Worm (Caenorhabditis elegans) whole organism, late embryonic: Measurements from ENCODE around the gene Y37E11AM.3.

ENCODE experiments used
- C08G9.2 ChIP-seq: sonication (generic microtip); optimal IDR thresholded peaks from 2 replicates; lab custom pipeline; 2016; ENCODE audit warnings: mild to moderate bottlenecking, missing genetic modification characterization, moderate library complexity, missing compliant biosample characterization
- C38D4.7 ChIP-seq: fragments of 200-800 bp; sonication (Bioruptor generic); optimal IDR thresholded peaks from 2 replicates; lab custom pipeline; 2018; ENCODE audit warnings: mild to moderate bottlenecking, missing genetic modification characterization, moderate library complexity, missing compliant biosample characterization
- F13H6.1 ChIP-seq: sonication (generic microtip); optimal IDR thresholded peaks from 2 replicates; lab custom pipeline; 2016; ENCODE audit warnings: missing genetic modification characterization, missing compliant biosample characterization
- T23F11.4 ChIP-seq: fragments of 200-800 bp; sonication (Bioruptor generic); optimal IDR thresholded peaks from 2 replicates; lab custom pipeline; 2018; ENCODE audit warnings: mild to moderate bottlenecking, missing genetic modification characterization, missing compliant biosample characterization
- Y22D7AL.16 ChIP-seq: sonication (generic microtip); optimal IDR thresholded peaks from 2 replicates; lab custom pipeline; 2016; ENCODE audit warnings: missing genetic modification characterization, missing compliant biosample characterization
- ceh-19 ChIP-seq: fragments of 200-800 bp; sonication (Bioruptor generic); optimal IDR thresholded peaks from 2 replicates; lab custom pipeline; 2018; ENCODE audit warnings: mild to moderate bottlenecking, missing genetic modification characterization, missing compliant biosample characterization
- ceh-2 ChIP-seq: sonication (generic microtip); optimal IDR thresholded peaks from 2 replicates; lab custom pipeline; 2016; ENCODE audit warnings: missing genotype, missing genetic modification characterization, missing compliant biosample characterization
- ceh-24 ChIP-seq: sonication (generic microtip); optimal IDR thresholded peaks from 2 replicates; lab custom pipeline; 2016; ENCODE audit warnings: mild to moderate bottlenecking, missing genetic modification characterization, missing compliant biosample characterization
- ceh-30 ChIP-seq: fragments of 150-350 bp; optimal IDR thresholded peaks from 2 replicates; lab custom pipeline; 2014; ENCODE audit warnings: missing biosample characterization, missing genetic modification characterization
- ceh-34 ChIP-seq: sonication (generic microtip); optimal IDR thresholded peaks from 2 replicates; lab custom pipeline; 2016; ENCODE audit warnings: mild to moderate bottlenecking, missing genetic modification characterization, missing compliant biosample characterization
- ceh-48 ChIP-seq: sonication (generic microtip); optimal IDR thresholded peaks from 2 replicates; lab custom pipeline; 2016; ENCODE audit warnings: missing genetic modification characterization, inconsistent platforms, missing compliant biosample characterization
- ceh-6 ChIP-seq: fragments of 200-800 bp; sonication (Bioruptor generic); optimal IDR thresholded peaks from 2 replicates; lab custom pipeline; 2018; ENCODE audit warnings: mild to moderate bottlenecking, missing genetic modification characterization, missing compliant biosample characterization
- ceh-9 ChIP-seq: sonication (generic microtip); optimal IDR thresholded peaks from 2 replicates; lab custom pipeline; 2016; ENCODE audit warnings: mild to moderate bottlenecking, missing genetic modification characterization, inconsistent platforms, missing compliant biosample characterization
- che-1 ChIP-seq: sonication (generic microtip); optimal IDR thresholded peaks from 2 replicates; lab custom pipeline; 2016; ENCODE audit warnings: mild to moderate bottlenecking, missing genetic modification characterization, missing compliant biosample characterization
- dmd-4 ChIP-seq: sonication (generic microtip); optimal IDR thresholded peaks from 2 replicates; lab custom pipeline; 2016; ENCODE audit warnings: borderline replicate concordance, missing genetic modification characterization, missing compliant biosample characterization
- dve-1 ChIP-seq: sonication (generic microtip); optimal IDR thresholded peaks from 2 replicates; lab custom pipeline; 2017; ENCODE audit warnings: antibody characterized with exemption, mild to moderate bottlenecking, missing genetic modification characterization, missing compliant biosample characterization
- elt-2 ChIP-seq: sonication (generic microtip); optimal IDR thresholded peaks from 2 replicates; lab custom pipeline; 2016; ENCODE audit warnings: missing genetic modification reagents, missing genetic modification characterization, missing compliant biosample characterization
- elt-4 ChIP-seq: sonication (generic microtip); optimal IDR thresholded peaks from 2 replicates; lab custom pipeline; 2016; ENCODE audit warnings: missing genetic modification characterization, missing compliant biosample characterization
- ets-4 ChIP-seq: sonication (generic microtip); optimal IDR thresholded peaks from 2 replicates; lab custom pipeline; 2016; ENCODE audit warnings: missing genetic modification characterization, missing compliant biosample characterization
- eyg-1 ChIP-seq: sonication (generic microtip); optimal IDR thresholded peaks from 2 replicates; lab custom pipeline; 2016; ENCODE audit warnings: missing genotype, missing genetic modification characterization, missing compliant biosample characterization
- fkh-6 ChIP-seq: sonication (generic microtip); optimal IDR thresholded peaks from 2 replicates; lab custom pipeline; 2016; ENCODE audit warnings: missing genetic modification characterization, missing compliant biosample characterization
- gmeb-2 ChIP-seq: sonication (generic microtip); optimal IDR thresholded peaks from 2 replicates; lab custom pipeline; 2016; ENCODE audit warnings: missing genetic modification characterization, inconsistent platforms, missing compliant biosample characterization
- hlh-15 ChIP-seq: sonication (generic microtip); optimal IDR thresholded peaks from 2 replicates; lab custom pipeline; 2016; ENCODE audit warnings: missing genetic modification characterization, missing compliant biosample characterization
- hlh-8 ChIP-seq: sonication (generic microtip); optimal IDR thresholded peaks from 2 replicates; lab custom pipeline; 2016; ENCODE audit warnings: missing genotype, missing genetic modification characterization, missing compliant biosample characterization
- lim-6 ChIP-seq: sonication (generic microtip); optimal IDR thresholded peaks from 2 replicates; lab custom pipeline; 2016; ENCODE audit warnings: missing genetic modification characterization, missing compliant biosample characterization
- lin-11 ChIP-seq: fragments of 200-800 bp; sonication (Bioruptor generic); optimal IDR thresholded peaks from 2 replicates; lab custom pipeline; 2018; ENCODE audit warnings: mild to moderate bottlenecking, missing genetic modification characterization, missing compliant biosample characterization
- madf-2 ChIP-seq: sonication (generic microtip); optimal IDR thresholded peaks from 2 replicates; lab custom pipeline; 2017; ENCODE audit warnings: missing genetic modification characterization, missing compliant biosample characterization
- mec-3 ChIP-seq: sonication (generic microtip); optimal IDR thresholded peaks from 2 replicates; lab custom pipeline; 2016; ENCODE audit warnings: borderline replicate concordance, missing genetic modification characterization, missing compliant biosample characterization
- nhr-232 ChIP-seq: sonication (generic microtip); optimal IDR thresholded peaks from 2 replicates; lab custom pipeline; 2016; ENCODE audit warnings: missing genetic modification characterization, missing compliant biosample characterization
- npax-4 ChIP-seq: sonication (generic microtip); optimal IDR thresholded peaks from 2 replicates; lab custom pipeline; 2016; ENCODE audit warnings: missing genetic modification characterization, missing compliant biosample characterization
- odd-2 ChIP-seq: sonication (generic microtip); optimal IDR thresholded peaks from 2 replicates; lab custom pipeline; 2017; ENCODE audit warnings: antibody characterized with exemption, mild to moderate bottlenecking, missing genetic modification characterization, missing compliant biosample characterization
- pag-3 ChIP-seq: sonication (generic microtip); optimal IDR thresholded peaks from 2 replicates; lab custom pipeline; 2016; ENCODE audit warnings: missing compliant biosample characterization, missing genetic modification characterization, borderline replicate concordance
- pat-9 ChIP-seq: fragments of 200-800 bp; sonication (Bioruptor generic); optimal IDR thresholded peaks from 2 replicates; lab custom pipeline; 2018; ENCODE audit warnings: mild to moderate bottlenecking, missing genetic modification characterization, moderate library complexity, missing compliant biosample characterization
- pax-1 ChIP-seq: fragments of 150-350 bp; optimal IDR thresholded peaks from 2 replicates; lab custom pipeline; 2014; ENCODE audit warnings: missing biosample characterization, missing genetic modification characterization
- pha-2 ChIP-seq: sonication (generic microtip); optimal IDR thresholded peaks from 2 replicates; lab custom pipeline; 2017; ENCODE audit warnings: mild to moderate bottlenecking, missing genetic modification characterization, missing compliant biosample characterization
- pqm-1 ChIP-seq: sonication (generic microtip); optimal IDR thresholded peaks from 2 replicates; lab custom pipeline; 2016; ENCODE audit warnings: missing genetic modification characterization, missing compliant biosample characterization
- pros-1 ChIP-seq: fragments of 150-350 bp; optimal IDR thresholded peaks from 2 replicates; lab custom pipeline; 2014; ENCODE audit warnings: missing biosample characterization, missing genetic modification reagents, missing genetic modification characterization
- ref-2 ChIP-seq: sonication (generic microtip); optimal IDR thresholded peaks from 2 replicates; lab custom pipeline; 2016; ENCODE audit warnings: missing genetic modification characterization, missing compliant biosample characterization
- rnt-1 ChIP-seq: sonication (generic microtip); optimal IDR thresholded peaks from 2 replicates; lab custom pipeline; 2016; ENCODE audit warnings: missing genetic modification characterization, missing compliant biosample characterization
- sdc-2 ChIP-seq: sonication (generic microtip); optimal IDR thresholded peaks from 2 replicates; lab custom pipeline; 2016; ENCODE audit warnings: missing genotype, missing genetic modification characterization, missing compliant biosample characterization
- sox-2 ChIP-seq: fragments of 200-800 bp; sonication (Bioruptor generic); IDR thresholded peaks from 2 replicates; pipeline ENCODE4 v1.3.6; 2022; ENCODE audit warnings: missing genetic modification reagents, missing genetic modification characterization, missing compliant biosample characterization
- tbx-7 ChIP-seq: sonication (generic microtip); optimal IDR thresholded peaks from 2 replicates; lab custom pipeline; 2016; ENCODE audit warnings: missing genotype, missing genetic modification characterization, missing compliant biosample characterization
- ttx-3 ChIP-seq: sonication (generic microtip); optimal IDR thresholded peaks from 2 replicates; lab custom pipeline; 2016; ENCODE audit warnings: missing genetic modification reagents, missing genetic modification characterization, missing compliant biosample characterization
- unc-3 ChIP-seq, 2 experiments: fragments of 200-800 bp in 1 of 2; sonication (Bioruptor generic) in 1 of 2; sonication (generic microtip) in 1 of 2; conservative IDR thresholded peaks in 1 of 2; optimal IDR thresholded peaks in 1 of 2; 2 replicates each; pipeline versions ENCODE4 v1.3.6 to Lab custom; 2016 to 2022; ENCODE audit warnings: missing compliant biosample characterization in 2 of 2, missing genetic modification characterization in 2 of 2, missing genetic modification reagents in 1 of 2
- unc-42 ChIP-seq: sonication (generic microtip); optimal IDR thresholded peaks from 2 replicates; lab custom pipeline; 2016; ENCODE audit warnings: missing genotype, missing genetic modification characterization, missing compliant biosample characterization
- unc-55 ChIP-seq: sonication (generic microtip); optimal IDR thresholded peaks from 2 replicates; lab custom pipeline; 2017; ENCODE audit warnings: missing biosample characterization, missing genetic modification reagents, missing genetic modification characterization
- ztf-16 ChIP-seq: sonication (generic microtip); optimal IDR thresholded peaks from 2 replicates; lab custom pipeline; 2017; ENCODE audit warnings: missing genetic modification characterization, missing compliant biosample characterization

The Y37E11AM.3 gene

ce11 chrIV:3751001-3751400 is 32.0 kb upstream of the Y37E11AM.3 start, which contains the start of gene ugt-45:
Gene ugt-45, minus strand, starts transcription at chrIV:3751101.
- no peak for TF ChIP-seq che-1 (tag; lab: Kevin White, UChicago)
- TF ChIP-seq nhr-232, result no peak
- TF ChIP-seq sdc-2, result no peak
- TF ChIP-seq lin-11 (tag; lab: Kevin White, UChicago), result no peak
- no peak for TF ChIP-seq pqm-1 (tag; lab: Kevin White, UChicago)
- TF ChIP-seq ceh-24 (tag; lab: Kevin White, UChicago), result no peak
- no peak for TF ChIP-seq pag-3 (tag; lab: Kevin White, UChicago)
- no peak for TF ChIP-seq tbx-7
- TF ChIP-seq ets-4 (tag; lab: Kevin White, UChicago), result no peak
- TF ChIP-seq hlh-15 (tag; lab: Kevin White, UChicago), result no peak
- TF ChIP-seq ceh-6 (GFP tag; lab: Kevin White, UChicago), result no peak
- TF ChIP-seq sox-2 (GFP tag; lab: Robert Waterston, UW), result no peak
- no peak for TF ChIP-seq F13H6.1 (tag; lab: Kevin White, UChicago)
- TF ChIP-seq mec-3 (tag; lab: Kevin White, UChicago), result no peak
- no peak for TF ChIP-seq C08G9.2
- no peak for TF ChIP-seq madf-2 (tag; lab: Kevin White, UChicago)
- TF ChIP-seq npax-4 (tag; lab: Kevin White, UChicago), result no peak
- TF ChIP-seq ceh-2, result no peak
- no peak for TF ChIP-seq pax-1
- no peak for TF ChIP-seq elt-2 (tag; lab: Kevin White, UChicago)

- no peak for TF ChIP-seq fkh-6
- no peak for TF ChIP-seq dmd-4 (tag; lab: Kevin White, UChicago)
- TF ChIP-seq rnt-1 (tag; lab: Kevin White, UChicago), result no peak
- TF ChIP-seq ceh-19, result no peak
- no peak for TF ChIP-seq ceh-9 (tag; lab: Kevin White, UChicago)
- TF ChIP-seq ceh-48 (tag; lab: Kevin White, UChicago), result no peak
- TF ChIP-seq, all 69 proteins: peak for 0
These were observed 26.8 kb upstream of the Y37E11AM.3 start for ce11 chrIV:3745806-3746205.

ce11 chrIV:3743748-3744147 is 24.8 kb upstream of the Y37E11AM.3 start, which contains the start of gene siah-1:
Gene siah-1, plus strand, starts transcription at chrIV:3744048.
- no peak for TF ChIP-seq ceh-48 (tag; lab: Kevin White, UChicago)
- no peak for TF ChIP-seq gmeb-2 (tag; lab: Kevin White, UChicago)
- TF ChIP-seq elt-2 (tag; lab: Kevin White, UChicago), result no peak
- TF ChIP-seq pha-2, result no peak
- no peak for TF ChIP-seq unc-3 (GFP tag; conservative IDR thresholded peaks at IDR 0.05; lab: Robert Waterston, UW)
- TF ChIP-seq unc-3 (tag; optimal IDR thresholded peaks at IDR 0.05; lab: Kevin White, UChicago), result no peak
- no peak for TF ChIP-seq ceh-9 (tag; lab: Kevin White, UChicago)
- TF ChIP-seq ref-2, result no peak
- no peak for TF ChIP-seq elt-4 (tag; lab: Kevin White, UChicago)
- no peak for TF ChIP-seq pax-1
- TF ChIP-seq ceh-30, result no peak
- no peak for TF ChIP-seq hlh-15 (tag; lab: Kevin White, UChicago)
- no peak for TF ChIP-seq hlh-8 (tag; lab: Kevin White, UChicago)
- no peak for TF ChIP-seq ceh-19
- TF ChIP-seq lim-6 (tag; lab: Kevin White, UChicago), result no peak
- no peak for TF ChIP-seq pag-3 (tag; lab: Kevin White, UChicago)
- TF ChIP-seq T23F11.4 (GFP tag; lab: Kevin White, UChicago), result no peak
- no peak for TF ChIP-seq odd-2 (tag; lab: Kevin White, UChicago)
- no peak for TF ChIP-seq dve-1 (tag; lab: Kevin White, UChicago)

ce11 chrIV:3742426-3742839 is 23.5 kb upstream of the Y37E11AM.3 start:
- no peak for TF ChIP-seq elt-2 (tag; lab: Kevin White, UChicago)
- TF ChIP-seq unc-55 (GFP tag; lab: Kevin White, UChicago), result peak; percentile 95
- TF ChIP-seq pros-1 (tag; lab: Kevin White, UChicago), result no peak
- no peak for TF ChIP-seq hlh-8 (tag; lab: Kevin White, UChicago)
- no peak for TF ChIP-seq dmd-4 (tag; lab: Kevin White, UChicago)
- TF ChIP-seq rnt-1 (tag; lab: Kevin White, UChicago), result peak; percentile 14
- no peak for TF ChIP-seq nhr-232
- no peak for TF ChIP-seq Y22D7AL.16 (tag; lab: Kevin White, UChicago)
- TF ChIP-seq ceh-9 (tag; lab: Kevin White, UChicago), result no peak
- TF ChIP-seq odd-2 (tag; lab: Kevin White, UChicago), result no peak
- TF ChIP-seq ztf-16 (tag; lab: Kevin White, UChicago), result no peak
- no peak for TF ChIP-seq eyg-1 (tag; lab: Kevin White, UChicago)
- TF ChIP-seq pat-9 (tag; lab: Kevin White, UChicago), result no peak
- TF ChIP-seq pag-3 (tag; lab: Kevin White, UChicago), result no peak
- peak; percentile 48 for TF ChIP-seq ceh-34 (tag; lab: Kevin White, UChicago)
- no peak for TF ChIP-seq C38D4.7
- TF ChIP-seq ttx-3 (tag; lab: Kevin White, UChicago), result no peak
- TF ChIP-seq unc-42 (tag; lab: Kevin White, UChicago), result peak; percentile 60
